Worm (Caenorhabditis elegans): ENCODE data around the gene chtl-1.

Gene chtl-1

DNA sequence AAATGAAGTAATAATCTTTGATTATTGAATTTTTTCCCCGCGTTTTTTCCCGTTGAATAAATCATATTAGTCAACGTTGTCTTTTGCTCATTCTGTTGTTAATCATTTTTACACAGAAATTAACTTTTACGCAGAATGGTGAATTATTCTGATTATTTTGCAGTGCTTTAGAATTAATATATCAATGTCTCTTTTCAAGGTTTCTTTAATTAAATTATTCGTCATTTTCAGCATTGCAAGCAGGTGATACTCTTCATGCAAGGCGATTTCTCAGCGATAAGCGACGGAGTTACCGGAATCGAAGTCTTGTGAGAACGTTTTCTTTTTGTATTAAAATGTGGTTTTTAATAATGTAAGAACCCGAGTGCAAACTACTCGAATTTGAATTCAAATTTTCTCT lies 23.5 kb upstream of the chtl-1 start:
- TF ChIP-seq ceh-83 (GFP tag; optimal IDR thresholded peaks at IDR 0.05) (no peak), flh-1 (GFP tag; optimal IDR thresholded peaks at IDR 0.05) (no peak), bed-3 (GFP tag; optimal IDR thresholded peaks at IDR 0.05) (no peak), elt-3 (tag; optimal IDR thresholded peaks at IDR 0.05) (no peak), unc-62 (GFP tag; optimal IDR thresholded peaks at IDR 0.05) (no peak), ceh-39 (tag; optimal IDR thresholded peaks at IDR 0.05) (no peak), nhr-237 (tag; optimal IDR thresholded peaks at IDR 0.05) (no peak)

DNA sequence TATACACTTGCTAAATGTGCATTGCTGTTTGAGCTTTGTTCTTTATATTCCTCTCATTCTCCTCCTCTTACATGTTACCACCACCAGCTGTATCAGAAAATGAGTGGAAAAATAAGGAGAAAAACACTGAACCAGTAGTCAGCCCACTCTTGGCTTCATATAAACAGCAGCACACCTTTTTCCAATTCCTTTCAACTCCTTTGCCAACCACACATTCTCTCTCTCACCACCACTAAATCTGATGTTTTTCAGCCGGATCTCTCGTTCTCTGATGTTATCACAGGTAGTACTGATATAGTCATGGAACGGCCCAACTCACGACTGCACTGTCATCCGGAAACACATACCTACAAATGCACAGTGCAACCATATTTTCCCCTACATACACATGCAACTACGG lies 22.4 kb upstream of the chtl-1 start, which contains the start of gene kcnl-3:
Gene kcnl-3, plus strand, starts transcription at position 301 of the 400 bp plus-strand sequence.
- TF ChIP-seq nhr-28 (tag; optimal IDR thresholded peaks at IDR 0.05) (no peak), ceh-39 (tag; optimal IDR thresholded peaks at IDR 0.05) (no peak), M03D4.4 (tag; optimal IDR thresholded peaks at IDR 0.05) (no peak), snpc-4 (tag; optimal IDR thresholded peaks at IDR 0.05) (no peak), unc-39 (tag; optimal IDR thresholded peaks at IDR 0.05) (no peak), sptf-1 (tag; optimal IDR thresholded peaks at IDR 0.05) (no peak), nhr-2 (tag; optimal IDR thresholded peaks at IDR 0.05) (no peak), lin-32 (GFP tag; optimal IDR thresholded peaks at IDR 0.05) (no peak), elt-1 (tag; optimal IDR thresholded peaks at IDR 0.05; ENCODE audit: borderline replicate concordance, insufficient read depth) (no peak), nhr-237 (tag; optimal IDR thresholded peaks at IDR 0.05) (no peak), lsy-2 (tag; optimal IDR thresholded peaks at IDR 0.05) (no peak), elt-3 (tag; optimal IDR thresholded peaks at IDR 0.05) (no peak), nhr-12 (tag; optimal IDR thresholded peaks at IDR 0.05) (no peak), lin-13 (tag; optimal IDR thresholded peaks at IDR 0.05) (no peak), ztf-11 (tag; optimal IDR thresholded peaks at IDR 0.05) (no peak), mep-1 (tag; optimal IDR thresholded peaks at IDR 0.05) (no peak)

DNA sequence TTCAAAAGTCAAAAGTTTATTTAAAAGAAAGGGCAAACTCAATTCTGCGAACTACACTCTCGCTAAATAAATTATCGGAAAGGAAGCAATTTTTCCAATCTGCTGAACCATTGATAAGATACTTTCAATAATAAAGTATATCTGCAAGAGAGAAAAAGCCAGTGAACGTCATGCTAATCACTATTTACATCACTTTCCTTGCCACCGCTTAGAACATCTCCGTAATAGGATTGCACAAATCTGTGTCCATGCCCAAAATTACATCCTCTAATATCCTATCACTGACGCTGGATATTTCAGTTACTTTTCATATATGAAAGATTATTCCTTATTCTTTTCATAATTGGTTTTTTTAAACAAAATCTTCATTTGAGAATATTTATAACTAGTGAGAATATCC lies 18.7 kb upstream of the chtl-1 start:
- no peak for TF ChIP-seq sem-2 (GFP tag; optimal IDR thresholded peaks at IDR 0.05)
- no peak for TF ChIP-seq ces-1 (GFP tag; optimal IDR thresholded peaks at IDR 0.05)
- no peak for TF ChIP-seq tbx-8 (GFP tag; optimal IDR thresholded peaks at IDR 0.05)

DNA sequence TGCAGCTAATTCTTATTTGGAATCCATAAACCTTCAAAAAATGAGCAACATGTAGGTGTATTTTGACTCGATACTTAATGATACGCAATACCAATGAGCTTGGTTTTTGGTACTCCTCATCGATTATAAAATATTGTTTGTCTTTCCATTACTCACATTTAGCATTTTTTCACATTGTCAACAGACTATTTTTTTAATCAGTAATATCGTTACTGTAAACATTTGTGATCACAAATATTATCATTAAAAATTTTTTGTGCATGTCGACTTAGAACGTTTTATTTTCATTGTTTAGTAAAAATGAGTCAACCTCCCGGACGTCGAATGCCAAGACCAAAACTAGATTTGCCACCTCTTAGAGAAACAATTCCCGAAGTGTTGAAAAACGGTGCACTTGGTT lies 13.2 kb upstream of the chtl-1 start, which contains the start of gene sek-5:
Gene sek-5, plus strand, starts transcription at position 301 of the 400 bp plus-strand sequence.
- no peak for TF ChIP-seq lin-13 (tag; optimal IDR thresholded peaks at IDR 0.05)
- TF ChIP-seq snpc-4 (tag; optimal IDR thresholded peaks at IDR 0.05): no peak
- no peak for TF ChIP-seq hlh-1 (tag; optimal IDR thresholded peaks at IDR 0.05)
- no peak for TF ChIP-seq unc-62 (GFP tag; optimal IDR thresholded peaks at IDR 0.05)
- TF ChIP-seq sem-2 (GFP tag; optimal IDR thresholded peaks at IDR 0.05): no peak
- TF ChIP-seq ceh-43 (GFP tag; optimal IDR thresholded peaks at IDR 0.05): no peak
- TF ChIP-seq pha-4 (tag; optimal IDR thresholded peaks at IDR 0.05): no peak
- TF ChIP-seq cnd-1 (tag; optimal IDR thresholded peaks at IDR 0.05): no peak
- no peak for TF ChIP-seq mab-5 (tag; optimal IDR thresholded peaks at IDR 0.05)
- TF ChIP-seq elt-3 (tag; optimal IDR thresholded peaks at IDR 0.05): no peak

DNA sequence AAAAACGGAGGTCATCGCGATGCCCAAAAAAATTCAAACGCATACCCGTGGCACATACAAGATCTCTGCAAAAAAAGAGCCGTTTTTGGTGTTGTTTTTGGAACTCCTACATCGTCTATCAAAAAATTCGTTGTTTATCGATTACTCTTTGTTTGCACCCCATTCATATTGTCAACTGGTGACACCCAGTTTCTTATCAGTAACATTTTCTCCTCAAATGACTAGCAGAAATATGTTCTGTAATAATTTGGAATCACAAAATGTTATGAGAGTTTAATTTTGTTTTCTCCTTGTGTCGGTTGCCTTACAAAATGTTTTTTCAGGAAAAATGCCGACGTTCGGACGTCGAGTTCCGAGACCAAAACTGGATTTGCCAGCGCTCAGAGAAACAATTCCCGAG lies 10.6 kb upstream of the chtl-1 start, which contains the start of gene sek-4:
Gene sek-4, plus strand, starts transcription at position 318 of the 400 bp plus-strand sequence.
- TF ChIP-seq ceh-43 (GFP tag; optimal IDR thresholded peaks at IDR 0.05): no peak
- TF ChIP-seq hlh-1 (tag; optimal IDR thresholded peaks at IDR 0.05): no peak
- TF ChIP-seq mep-1 (tag; optimal IDR thresholded peaks at IDR 0.05): no peak
- no peak for TF ChIP-seq lin-13 (tag; optimal IDR thresholded peaks at IDR 0.05)
- no peak for TF ChIP-seq unc-39 (tag; optimal IDR thresholded peaks at IDR 0.05)
- TF ChIP-seq mls-2 (tag; optimal IDR thresholded peaks at IDR 0.05): no peak
- TF ChIP-seq flh-1 (GFP tag; optimal IDR thresholded peaks at IDR 0.05): no peak
- no peak for TF ChIP-seq blmp-1 (tag; optimal IDR thresholded peaks at IDR 0.05)
- TF ChIP-seq nhr-12 (tag; optimal IDR thresholded peaks at IDR 0.05): no peak
- no peak for TF ChIP-seq unc-62 (GFP tag; optimal IDR thresholded peaks at IDR 0.05)
- no peak for TF ChIP-seq bed-3 (GFP tag; optimal IDR thresholded peaks at IDR 0.05)
- no peak for TF ChIP-seq lin-32 (GFP tag; optimal IDR thresholded peaks at IDR 0.05)
- TF ChIP-seq elt-1 (tag; optimal IDR thresholded peaks at IDR 0.05; ENCODE audit: borderline replicate concordance, insufficient read depth): no peak
- TF ChIP-seq cnd-1 (tag; optimal IDR thresholded peaks at IDR 0.05): no peak
- TF ChIP-seq elt-3 (tag; optimal IDR thresholded peaks at IDR 0.05): no peak

DNA sequence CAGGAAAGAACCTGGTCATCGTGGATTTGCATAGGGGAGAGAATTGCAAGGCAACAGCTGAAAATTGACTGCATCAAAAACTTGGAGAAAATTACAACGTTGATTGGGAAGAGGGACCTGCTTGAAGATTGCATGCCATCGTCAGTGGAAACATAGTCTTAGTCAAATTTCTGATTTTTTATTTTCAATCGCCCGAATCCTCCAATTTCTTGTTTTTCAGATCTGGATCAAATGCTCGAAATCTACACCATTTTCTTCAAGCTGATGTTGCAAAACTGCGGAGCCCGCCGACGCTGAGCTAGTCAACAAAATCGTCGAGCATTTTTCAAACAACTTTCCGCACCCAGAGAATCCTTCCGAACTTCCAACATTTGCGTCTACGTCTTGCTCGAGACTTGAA lies 9.5 kb upstream of the chtl-1 start:
- TF ChIP-seq nhr-76 (tag; optimal IDR thresholded peaks at IDR 0.05): no peak
- TF ChIP-seq ham-2 (GFP tag; optimal IDR thresholded peaks at IDR 0.05): no peak
- TF ChIP-seq unc-120 (tag; optimal IDR thresholded peaks at IDR 0.05; ENCODE audit: poor library complexity, severe bottlenecking): no peak
- TF ChIP-seq nhr-12 (tag; optimal IDR thresholded peaks at IDR 0.05): no peak
- no peak for TF ChIP-seq elt-1 (tag; optimal IDR thresholded peaks at IDR 0.05; ENCODE audit: borderline replicate concordance, insufficient read depth)
- no peak for TF ChIP-seq mls-2 (tag; optimal IDR thresholded peaks at IDR 0.05)
- TF ChIP-seq flh-1 (GFP tag; optimal IDR thresholded peaks at IDR 0.05): no peak
- TF ChIP-seq sptf-1 (tag; optimal IDR thresholded peaks at IDR 0.05): no peak
- TF ChIP-seq M03D4.4 (tag; optimal IDR thresholded peaks at IDR 0.05): no peak
- TF ChIP-seq lin-32 (GFP tag; optimal IDR thresholded peaks at IDR 0.05): no peak
- no peak for TF ChIP-seq pha-4 (tag; optimal IDR thresholded peaks at IDR 0.05)

All from whole organism, mixed stage, embryonic.